Worm (Caenorhabditis elegans): ENCODE results near the gene acer-1.

Gene acer-1

ce11 chrII:6853059-6853466 lies 37.1 kb downstream of the acer-1 start:
- TF ChIP-seq nhr-43 (tag; optimal IDR thresholded peaks at IDR 0.05; ENCODE audit: poor library complexity, severe bottlenecking) (peak; percentile 28), nhr-25 (tag; optimal IDR thresholded peaks at IDR 0.05) (peak; percentile 56), R02D3.7 (tag; optimal IDR thresholded peaks at IDR 0.05) (peak; percentile 12), ztf-11 (tag; optimal IDR thresholded peaks at IDR 0.05) (no peak), nhr-12 (tag; optimal IDR thresholded peaks at IDR 0.05) (no peak), fkh-10 (GFP tag; optimal IDR thresholded peaks at IDR 0.05) (no peak), lsy-12 (tag; optimal IDR thresholded peaks at IDR 0.05) (peak; percentile 78), tbx-2 (tag; optimal IDR thresholded peaks at IDR 0.05) (peak; percentile 36), elt-3 (tag; optimal IDR thresholded peaks at IDR 0.05) (peak in 1 of 3 experiments; percentile 39), pha-4 (tag; optimal IDR thresholded peaks at IDR 0.05) (peak; percentile 58), unc-62 (GFP tag; optimal IDR thresholded peaks at IDR 0.05) (no peak), nhr-76 (tag; optimal IDR thresholded peaks at IDR 0.05) (no peak), unc-39 (tag; optimal IDR thresholded peaks at IDR 0.05) (no peak), nfya-1 (tag; optimal IDR thresholded peaks at IDR 0.05; ENCODE audit: insufficient read depth) (peak; percentile 75), sea-2 (GFP tag; optimal IDR thresholded peaks at IDR 0.05) (no peak), elt-1 (tag; optimal IDR thresholded peaks at IDR 0.05) (no peak), ama-1 (optimal IDR thresholded peaks at IDR 0.05) (peak; percentile 55), ztf-4 (tag; optimal IDR thresholded peaks at IDR 0.05) (peak; percentile 37), egl-5 (tag; optimal IDR thresholded peaks at IDR 0.05) (peak; percentile 32), snpc-4 (tag; optimal IDR thresholded peaks at IDR 0.05) (peak; percentile 3), fkh-2 (tag; optimal IDR thresholded peaks at IDR 0.05) (no peak), fos-1 (tag; optimal IDR thresholded peaks at IDR 0.05) (no peak), ceh-9 (tag; optimal IDR thresholded peaks at IDR 0.05) (no peak), skn-1 (tag; optimal IDR thresholded peaks at IDR 0.05) (peak; percentile 24), ceh-28 (tag; optimal IDR thresholded peaks at IDR 0.05) (peak; percentile 20), nhr-237 (tag; optimal IDR thresholded peaks at IDR 0.05) (no peak), aly-2 (tag; optimal IDR thresholded peaks at IDR 0.05) (no peak), nhr-28 (tag; optimal IDR thresholded peaks at IDR 0.05) (no peak), nhr-67 (tag; optimal IDR thresholded peaks at IDR 0.05) (no peak), nhr-11 (tag; optimal IDR thresholded peaks at IDR 0.05) (peak; percentile 35), lin-39 (tag; optimal IDR thresholded peaks at IDR 0.05) (peak; percentile 85), ZK546.5 (tag; optimal IDR thresholded peaks at IDR 0.05) (no peak), daf-12 (tag; optimal IDR thresholded peaks at IDR 0.05) (no peak), nhr-77 (tag; optimal IDR thresholded peaks at IDR 0.05) (no peak), lin-15B (tag; optimal IDR thresholded peaks at IDR 0.05) (peak; percentile 47), elt-2 (tag; optimal IDR thresholded peaks at IDR 0.05) (peak; percentile 46), ceh-16 (tag; optimal IDR thresholded peaks at IDR 0.05) (no peak), ceh-82 (tag; optimal IDR thresholded peaks at IDR 0.05) (peak; percentile 5), nhr-23 (tag; optimal IDR thresholded peaks at IDR 0.05) (peak; percentile 19), egl-27 (tag; optimal IDR thresholded peaks at IDR 0.05) (peak; percentile 94), hmg-11 (tag; optimal IDR thresholded peaks at IDR 0.05) (peak; percentile 78), jun-1 (tag; optimal IDR thresholded peaks at IDR 0.05) (no peak), pqm-1 (tag; optimal IDR thresholded peaks at IDR 0.05) (peak; percentile 31), zag-1 (tag; optimal IDR thresholded peaks at IDR 0.05) (no peak), eor-1 (tag; optimal IDR thresholded peaks at IDR 0.05) (no peak), mdl-1 (tag; optimal IDR thresholded peaks at IDR 0.05) (no peak), mml-1 (tag; optimal IDR thresholded peaks at IDR 0.05) (no peak)

- TF ChIP-seq aly-2 (tag; optimal IDR thresholded peaks at IDR 0.05): no peak
- TF ChIP-seq pha-4 (tag; optimal IDR thresholded peaks at IDR 0.05): peak; percentile 93
These were observed 38.3 kb downstream of the acer-1 start, which contains the start of gene C04A2.15 for ce11 chrII:6851938-6852337. Gene C04A2.15, plus strand, starts transcription at chrII:6852236.

Measured in whole organism, L3 larva.